Worm (Caenorhabditis elegans): Measurements from ENCODE around the gene Y51A2D.8.

ce11 chrV:18533606-18534005 lies 20.0 kb downstream of the Y51A2D.8 start, which contains the start of gene ints-5:
- TF ChIP-seq flt-1 (GFP tag; IDR thresholded peaks at IDR 0.05): no peak
- no peak for TF ChIP-seq cog-1 (tag; optimal IDR thresholded peaks at IDR 0.05)
- TF ChIP-seq ztf-23 (GFP tag; IDR thresholded peaks at IDR 0.05): no peak
- no peak for TF ChIP-seq tab-1 (GFP tag; IDR thresholded peaks at IDR 0.05)

Data from whole organism, midembryonic.